Fruit fly (Drosophila melanogaster) whole organism: ENCODE results near the gene CG9733.

Source experiments
- CG8478 ChIP-seq: fragments of >200 bp; optimal IDR thresholded peaks from 2 replicates; lab custom pipeline; 2018; ENCODE audit warnings: inconsistent platforms
- Dll ChIP-seq: fragments of >200 bp; optimal IDR thresholded peaks from 2 replicates; lab custom pipeline; 2017
- EcR ChIP-seq, 2 experiments: fragments of >200 bp; optimal IDR thresholded peaks; 2 replicates each; lab custom pipeline; 2017; ENCODE audit warnings: missing biosample characterization in 2 of 2, missing genetic modification characterization in 2 of 2, missing genetic modification reagents in 2 of 2
- pan ChIP-seq: fragments of >200 bp; optimal IDR thresholded peaks from 2 replicates; lab custom pipeline; 2017
- psq ChIP-seq: fragments of >200 bp; optimal IDR thresholded peaks from 2 replicates; lab custom pipeline; 2017
- usp ChIP-seq: fragments of >200 bp; optimal IDR thresholded peaks from 2 replicates; lab custom pipeline; 2017; ENCODE audit warnings: missing biosample characterization, missing genetic modification characterization, mixed read lengths

CG9733 gene

dm6 chr3R:30255255-30256121 is 9.0 kb upstream of the CG9733 start:
- TF ChIP-seq psq: no peak
- TF ChIP-seq Dll (lab: Kevin White, UChicago): no peak
- TF ChIP-seq CG8478: no peak
- TF ChIP-seq EcR (GFP tag; optimal IDR thresholded peaks at IDR 0.05; lab: Kevin White, UChicago): no peak
- no peak for TF ChIP-seq usp
- TF ChIP-seq pan: no peak

- TF ChIP-seq CG8478 (no peak), Dll (lab: Kevin White, UChicago) (no peak), EcR (GFP tag; optimal IDR thresholded peaks at IDR 0.05; lab: Kevin White, UChicago) (no peak), pan (no peak), usp (no peak), psq (no peak)
Observed at dm6 chr3R:30252882-30253281, 6.4 kb upstream of the CG9733 start, which contains the start of gene CG18404. TSS of gene CG18404 (plus strand) at chr3R:30253182.

- no peak for TF ChIP-seq usp
Observed at dm6 chr3R:30252317-30252716, 5.8 kb upstream of the CG9733 start.

- TF ChIP-seq usp (no peak), CG8478 (no peak), EcR (GFP tag; optimal IDR thresholded peaks at IDR 0.05; lab: Kevin White, UChicago) (no peak), pan (no peak), Dll (lab: Kevin White, UChicago) (no peak), psq (no peak)
Observed at dm6 chr3R:30250496-30250978, 4.0 kb upstream of the CG9733 start, which contains the start of gene CG9682. TSS of gene CG9682 (plus strand) at chr3R:30250928.

dm6 chr3R:30249283-30249682 is 2.8 kb upstream of the CG9733 start, which contains the start of gene CG34299:
TSS of gene CG34299 (plus strand) at chr3R:30249583.
- TF ChIP-seq usp (no peak), psq (no peak), CG8478 (no peak), Dll (lab: Kevin White, UChicago) (no peak), pan (no peak), EcR (GFP tag; optimal IDR thresholded peaks at IDR 0.05; lab: Kevin White, UChicago) (no peak)

dm6 chr3R:30248565-30248964 is 2.1 kb upstream of the CG9733 start:
- TF ChIP-seq Dll (lab: Kevin White, UChicago) (no peak), EcR (GFP tag; optimal IDR thresholded peaks at IDR 0.05; lab: Kevin White, UChicago) (no peak), usp (no peak), CG8478 (no peak)

- TF ChIP-seq CG8478 (no peak), psq (no peak)
Observed at dm6 chr3R:30247802-30248363, 1.4 kb upstream of the CG9733 start.

- TF ChIP-seq pan: no peak
- TF ChIP-seq CG8478: no peak
- no peak for TF ChIP-seq EcR (GFP tag; optimal IDR thresholded peaks at IDR 0.05; lab: Kevin White, UChicago)
- no peak for TF ChIP-seq psq
Observed at dm6 chr3R:30245739-30246589, 539 bp downstream of the CG9733 start.

- no peak for TF ChIP-seq Dll (lab: Kevin White, UChicago)
- no peak for TF ChIP-seq pan
- TF ChIP-seq usp: no peak
- TF ChIP-seq EcR (GFP tag; optimal IDR thresholded peaks at IDR 0.05; lab: Kevin White, UChicago): no peak
- no peak for TF ChIP-seq CG8478
- TF ChIP-seq psq: no peak
Observed at dm6 chr3R:30243262-30243815, 3.2 kb downstream of the CG9733 start, which contains the start of gene CG9737. TSS of gene CG9737 (minus strand) at chr3R:30243312.

dm6 chr3R:30240245-30240644 is 6.3 kb downstream of the CG9733 start:
- TF ChIP-seq pan (no peak), Dll (lab: Kevin White, UChicago) (no peak), psq (no peak), usp (no peak), CG8478 (no peak), EcR (GFP tag; optimal IDR thresholded peaks at IDR 0.05; lab: Kevin White, UChicago) (no peak)

- TF ChIP-seq psq (no peak), Dll (lab: Kevin White, UChicago) (no peak), CG8478 (no peak), pan (no peak), usp (no peak), EcR (GFP tag; optimal IDR thresholded peaks at IDR 0.05; lab: Kevin White, UChicago) (no peak)
Observed at dm6 chr3R:30237634-30238033, 8.9 kb downstream of the CG9733 start, which contains the start of gene CG43448. TSS of gene CG43448 (minus strand) at chr3R:30237734.

- TF ChIP-seq EcR (GFP tag; optimal IDR thresholded peaks at IDR 0.05; lab: Kevin White, UChicago): no peak
- TF ChIP-seq usp: no peak
- no peak for TF ChIP-seq psq
Observed at dm6 chr3R:30236994-30237393, 9.5 kb downstream of the CG9733 start.

- TF ChIP-seq EcR (GFP tag; optimal IDR thresholded peaks at IDR 0.05; lab: Kevin White, UChicago) (no peak), CG8478 (no peak)
Observed at dm6 chr3R:30235253-30235652, 11.2 kb downstream of the CG9733 start.
